Worm (Caenorhabditis elegans) whole organism, late embryonic: ENCODE data around the gene R02F11.11.

ENCODE experiments used
- C08G9.2 ChIP-seq: sonication (generic microtip); optimal IDR thresholded peaks from 2 replicates; lab custom pipeline; 2016; ENCODE audit warnings: mild to moderate bottlenecking, missing genetic modification characterization, moderate library complexity, missing compliant biosample characterization
- C38D4.7 ChIP-seq: fragments of 200-800 bp; sonication (Bioruptor generic); optimal IDR thresholded peaks from 2 replicates; lab custom pipeline; 2018; ENCODE audit warnings: mild to moderate bottlenecking, missing genetic modification characterization, moderate library complexity, missing compliant biosample characterization
- K02D7.2 ChIP-seq: sonication (generic microtip); optimal IDR thresholded peaks from 2 replicates; lab custom pipeline; 2017; ENCODE audit warnings: mild to moderate bottlenecking, missing genetic modification characterization, missing compliant biosample characterization
- K09A11.1 ChIP-seq: sonication (generic microtip); optimal IDR thresholded peaks from 2 replicates; lab custom pipeline; 2017; ENCODE audit warnings: antibody characterized with exemption, mild to moderate bottlenecking, missing genetic modification characterization, missing compliant biosample characterization; ENCODE audit not compliant: insufficient read depth
- ama-1 ChIP-seq: fragments of 150-350 bp; optimal IDR thresholded peaks from 2 replicates; lab custom pipeline; 2014
- ceh-14 ChIP-seq: sonication (generic microtip); optimal IDR thresholded peaks from 2 replicates; lab custom pipeline; 2016; ENCODE audit warnings: missing genotype, missing genetic modification characterization, missing compliant biosample characterization
- ceh-19 ChIP-seq: fragments of 200-800 bp; sonication (Bioruptor generic); optimal IDR thresholded peaks from 2 replicates; lab custom pipeline; 2018; ENCODE audit warnings: mild to moderate bottlenecking, missing genetic modification characterization, missing compliant biosample characterization
- ceh-2 ChIP-seq: sonication (generic microtip); optimal IDR thresholded peaks from 2 replicates; lab custom pipeline; 2016; ENCODE audit warnings: missing genotype, missing genetic modification characterization, missing compliant biosample characterization
- ceh-24 ChIP-seq: sonication (generic microtip); optimal IDR thresholded peaks from 2 replicates; lab custom pipeline; 2016; ENCODE audit warnings: mild to moderate bottlenecking, missing genetic modification characterization, missing compliant biosample characterization
- ceh-31 ChIP-seq: sonication (generic microtip); optimal IDR thresholded peaks from 2 replicates; lab custom pipeline; 2016; ENCODE audit warnings: missing genetic modification characterization, missing compliant biosample characterization
- ceh-34 ChIP-seq: sonication (generic microtip); optimal IDR thresholded peaks from 2 replicates; lab custom pipeline; 2016; ENCODE audit warnings: mild to moderate bottlenecking, missing genetic modification characterization, missing compliant biosample characterization
- ceh-45 ChIP-seq: fragments of 200-800 bp; sonication (Bioruptor generic); IDR thresholded peaks from 2 replicates; pipeline ENCODE4 v1.3.6; 2022; ENCODE audit warnings: missing genetic modification reagents, missing genetic modification characterization, missing compliant biosample characterization
- ceh-48 ChIP-seq: sonication (generic microtip); optimal IDR thresholded peaks from 2 replicates; lab custom pipeline; 2016; ENCODE audit warnings: missing genetic modification characterization, inconsistent platforms, missing compliant biosample characterization
- ceh-9 ChIP-seq: sonication (generic microtip); optimal IDR thresholded peaks from 2 replicates; lab custom pipeline; 2016; ENCODE audit warnings: mild to moderate bottlenecking, missing genetic modification characterization, inconsistent platforms, missing compliant biosample characterization
- elt-2 ChIP-seq: sonication (generic microtip); optimal IDR thresholded peaks from 2 replicates; lab custom pipeline; 2016; ENCODE audit warnings: missing genetic modification reagents, missing genetic modification characterization, missing compliant biosample characterization
- ets-4 ChIP-seq: sonication (generic microtip); optimal IDR thresholded peaks from 2 replicates; lab custom pipeline; 2016; ENCODE audit warnings: missing genetic modification characterization, missing compliant biosample characterization
- fkh-10 ChIP-seq: fragments of 150-350 bp; optimal IDR thresholded peaks from 2 replicates; lab custom pipeline; 2014; ENCODE audit warnings: missing biosample characterization, missing genetic modification reagents, missing genetic modification characterization
- fkh-6 ChIP-seq: sonication (generic microtip); optimal IDR thresholded peaks from 2 replicates; lab custom pipeline; 2016; ENCODE audit warnings: missing genetic modification characterization, missing compliant biosample characterization
- gmeb-2 ChIP-seq: sonication (generic microtip); optimal IDR thresholded peaks from 2 replicates; lab custom pipeline; 2016; ENCODE audit warnings: missing genetic modification characterization, inconsistent platforms, missing compliant biosample characterization
- hlh-15 ChIP-seq: sonication (generic microtip); optimal IDR thresholded peaks from 2 replicates; lab custom pipeline; 2016; ENCODE audit warnings: missing genetic modification characterization, missing compliant biosample characterization
- hlh-30 ChIP-seq: sonication (generic microtip); optimal IDR thresholded peaks from 2 replicates; lab custom pipeline; 2017; ENCODE audit warnings: antibody characterized with exemption, missing genetic modification characterization, missing compliant biosample characterization; ENCODE audit not compliant: insufficient read depth
- lim-6 ChIP-seq: sonication (generic microtip); optimal IDR thresholded peaks from 2 replicates; lab custom pipeline; 2016; ENCODE audit warnings: missing genetic modification characterization, missing compliant biosample characterization
- lin-11 ChIP-seq: fragments of 200-800 bp; sonication (Bioruptor generic); optimal IDR thresholded peaks from 2 replicates; lab custom pipeline; 2018; ENCODE audit warnings: mild to moderate bottlenecking, missing genetic modification characterization, missing compliant biosample characterization
- madf-2 ChIP-seq: sonication (generic microtip); optimal IDR thresholded peaks from 2 replicates; lab custom pipeline; 2017; ENCODE audit warnings: missing genetic modification characterization, missing compliant biosample characterization
- nfya-1 ChIP-seq: sonication (generic microtip); optimal IDR thresholded peaks from 2 replicates; lab custom pipeline; 2017; ENCODE audit warnings: missing genetic modification characterization, mild to moderate bottlenecking, missing compliant biosample characterization, antibody characterized with exemption, moderate library complexity
- npax-4 ChIP-seq: sonication (generic microtip); optimal IDR thresholded peaks from 2 replicates; lab custom pipeline; 2016; ENCODE audit warnings: missing genetic modification characterization, missing compliant biosample characterization
- pha-2 ChIP-seq: sonication (generic microtip); optimal IDR thresholded peaks from 2 replicates; lab custom pipeline; 2017; ENCODE audit warnings: mild to moderate bottlenecking, missing genetic modification characterization, missing compliant biosample characterization
- pha-4 ChIP-seq: fragments of 150-350 bp; optimal IDR thresholded peaks from 2 replicates; lab custom pipeline; 2018; ENCODE audit warnings: missing biosample characterization, missing genetic modification reagents, missing genetic modification characterization
- pqm-1 ChIP-seq: sonication (generic microtip); optimal IDR thresholded peaks from 2 replicates; lab custom pipeline; 2016; ENCODE audit warnings: missing genetic modification characterization, missing compliant biosample characterization
- pros-1 ChIP-seq: fragments of 150-350 bp; optimal IDR thresholded peaks from 2 replicates; lab custom pipeline; 2014; ENCODE audit warnings: missing biosample characterization, missing genetic modification reagents, missing genetic modification characterization
- sdc-2 ChIP-seq: sonication (generic microtip); optimal IDR thresholded peaks from 2 replicates; lab custom pipeline; 2016; ENCODE audit warnings: missing genotype, missing genetic modification characterization, missing compliant biosample characterization
- sox-2 ChIP-seq: fragments of 200-800 bp; sonication (Bioruptor generic); IDR thresholded peaks from 2 replicates; pipeline ENCODE4 v1.3.6; 2022; ENCODE audit warnings: missing genetic modification reagents, missing genetic modification characterization, missing compliant biosample characterization
- unc-3 ChIP-seq, 2 experiments: fragments of 200-800 bp in 1 of 2; sonication (Bioruptor generic) in 1 of 2; sonication (generic microtip) in 1 of 2; conservative IDR thresholded peaks in 1 of 2; optimal IDR thresholded peaks in 1 of 2; 2 replicates each; pipeline versions ENCODE4 v1.3.6 to Lab custom; 2016 to 2022; ENCODE audit warnings: missing compliant biosample characterization in 2 of 2, missing genetic modification characterization in 2 of 2, missing genetic modification reagents in 1 of 2
- unc-55 ChIP-seq: sonication (generic microtip); optimal IDR thresholded peaks from 2 replicates; lab custom pipeline; 2017; ENCODE audit warnings: missing biosample characterization, missing genetic modification reagents, missing genetic modification characterization
- zip-5 ChIP-seq: sonication (generic microtip); optimal IDR thresholded peaks from 2 replicates; lab custom pipeline; 2016; ENCODE audit warnings: missing genetic modification characterization, missing compliant biosample characterization
- ztf-16 ChIP-seq: sonication (generic microtip); optimal IDR thresholded peaks from 2 replicates; lab custom pipeline; 2017; ENCODE audit warnings: missing genetic modification characterization, missing compliant biosample characterization

R02F11.11 gene

DNA sequence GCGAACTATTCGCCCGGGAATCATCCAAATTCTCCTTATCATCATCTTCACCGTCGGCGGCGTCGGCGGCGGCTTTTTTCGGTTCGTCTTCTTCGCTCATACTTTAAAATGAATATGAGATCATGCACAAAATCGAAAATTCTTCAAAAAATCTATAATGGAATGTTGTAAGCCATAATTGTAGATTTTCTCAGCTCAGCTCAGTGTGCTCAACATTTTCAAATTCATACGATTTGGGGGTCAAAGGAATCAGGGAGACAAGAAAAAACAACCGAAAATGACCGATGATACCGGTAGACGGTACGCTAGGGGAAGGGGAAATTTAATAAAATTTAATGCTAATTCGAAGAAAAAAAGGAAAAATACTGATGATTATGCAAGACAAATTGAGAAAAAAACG is 26.9 kb downstream of the R02F11.11 start, which contains the start of gene ccep-97:
Gene ccep-97, minus strand, starts transcription at position 101 of the 400 bp plus-strand sequence.
- TF ChIP-seq ets-4 (no peak), madf-2 (tag; lab: Kevin White, UChicago) (no peak), C08G9.2 (tag; lab: Kevin White, UChicago) (no peak), fkh-6 (tag; lab: Kevin White, UChicago) (no peak)

DNA sequence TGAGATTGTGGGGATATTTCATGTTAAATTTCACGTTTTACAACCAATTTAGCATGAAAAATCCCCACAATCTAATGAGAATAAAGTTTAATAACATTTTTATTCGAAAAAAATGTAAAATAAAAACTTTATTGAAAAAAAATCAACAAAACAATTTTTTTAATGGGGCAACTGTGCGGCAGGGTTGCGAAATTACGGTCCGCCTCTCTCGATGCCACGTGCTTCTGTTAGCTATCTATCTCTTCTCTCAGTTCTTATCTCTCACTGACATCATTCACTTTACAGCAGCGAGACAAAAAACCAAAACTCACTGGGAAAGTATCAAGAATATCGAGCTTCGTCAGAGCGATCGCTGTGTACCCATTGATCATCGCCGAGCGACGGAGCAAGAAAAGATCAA is 28.9 kb downstream of the R02F11.11 start:
- TF ChIP-seq zip-5 (no peak), K09A11.1 (no peak), ceh-31 (no peak), sdc-2 (tag; lab: Kevin White, UChicago) (no peak), pha-4 (tag; lab: Kevin White, UChicago) (no peak), ceh-34 (no peak), ceh-45 (GFP tag; lab: Robert Waterston, UW) (no peak), ets-4 (no peak), unc-3 (GFP tag; conservative IDR thresholded peaks at IDR 0.05; lab: Robert Waterston, UW) (no peak), unc-3 (tag; optimal IDR thresholded peaks at IDR 0.05; lab: Kevin White, UChicago) (no peak), ceh-9 (no peak), madf-2 (tag; lab: Kevin White, UChicago) (no peak), ama-1 (no peak), C08G9.2 (tag; lab: Kevin White, UChicago) (no peak), fkh-10 (GFP tag; lab: Kevin White, UChicago) (no peak), ztf-16 (tag; lab: Kevin White, UChicago) (no peak), nfya-1 (tag; lab: Kevin White, UChicago) (no peak), lim-6 (tag; lab: Kevin White, UChicago) (no peak), K02D7.2 (tag; lab: Kevin White, UChicago) (no peak), ceh-14 (tag; lab: Kevin White, UChicago) (no peak), ceh-48 (tag; lab: Kevin White, UChicago) (no peak)

DNA sequence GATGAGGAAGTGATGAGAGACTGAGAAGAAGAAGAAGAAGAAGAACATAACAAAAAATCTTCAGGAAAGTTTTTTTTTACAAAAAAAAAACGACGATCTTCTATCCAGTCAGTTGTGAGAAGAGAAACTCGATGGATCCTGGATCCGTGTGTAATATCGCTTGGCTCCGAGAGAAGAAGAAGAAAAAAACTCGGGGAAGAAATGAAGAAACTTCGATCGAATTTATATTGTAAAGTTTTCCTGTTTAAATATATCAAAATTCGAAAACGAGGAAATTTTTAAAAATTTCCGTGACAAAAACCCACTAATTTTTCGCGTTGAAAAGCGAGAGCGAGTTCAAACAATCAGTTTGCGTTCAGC is 31.6 kb downstream of the R02F11.11 start, which contains the start of gene adss-1:
Gene adss-1, minus strand, starts transcription at position 101 of the 360 bp plus-strand sequence.
- TF ChIP-seq sox-2 (GFP tag; lab: Robert Waterston, UW) (no peak), lim-6 (tag; lab: Kevin White, UChicago) (no peak), fkh-10 (GFP tag; lab: Kevin White, UChicago) (no peak), lin-11 (tag; lab: Kevin White, UChicago) (no peak), gmeb-2 (tag; lab: Kevin White, UChicago) (no peak), hlh-30 (tag; lab: Kevin White, UChicago) (no peak), ets-4 (no peak), fkh-6 (tag; lab: Kevin White, UChicago) (no peak), pha-2 (tag; lab: Kevin White, UChicago) (no peak), ztf-16 (tag; lab: Kevin White, UChicago) (no peak), sdc-2 (tag; lab: Kevin White, UChicago) (no peak), unc-55 (GFP tag; lab: Kevin White, UChicago) (no peak), pqm-1 (no peak)

DNA sequence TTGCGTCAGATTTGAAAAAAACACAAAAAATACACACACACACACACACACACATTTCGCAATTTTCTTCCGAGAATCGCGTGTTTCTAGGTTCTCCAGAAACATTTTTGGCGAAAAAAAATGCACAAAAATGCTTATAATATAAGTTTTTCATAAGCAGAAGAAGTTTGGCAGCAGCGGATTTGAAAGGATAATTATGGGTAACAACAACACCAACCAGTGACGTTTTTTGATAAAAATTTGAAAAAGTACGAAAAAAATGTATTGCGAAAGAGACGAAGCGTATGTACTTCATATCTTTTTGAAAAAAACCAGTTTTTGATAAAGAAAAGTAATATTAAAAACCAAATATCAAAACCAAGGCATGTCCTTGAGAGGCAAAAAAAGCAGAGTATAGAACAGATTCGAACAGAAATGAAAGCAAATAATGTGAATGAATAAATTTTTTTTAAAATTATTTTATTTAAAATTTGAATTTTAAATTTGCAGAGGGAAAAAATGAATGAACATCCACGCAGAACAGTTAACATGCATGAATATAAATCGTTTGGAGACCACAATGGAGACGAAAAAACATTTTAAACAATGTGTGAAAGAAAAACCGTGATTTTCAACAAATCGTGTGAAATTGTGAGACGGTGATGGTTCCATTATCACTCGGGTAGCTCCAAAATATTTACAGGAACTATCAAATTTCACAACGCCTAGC is 32.2 kb downstream of the R02F11.11 start:
- TF ChIP-seq hlh-30 (tag; lab: Kevin White, UChicago) = no peak
- TF ChIP-seq fkh-6 (tag; lab: Kevin White, UChicago) = no peak
- TF ChIP-seq npax-4 (tag; lab: Kevin White, UChicago) = no peak
- TF ChIP-seq pros-1 (tag; lab: Kevin White, UChicago) = no peak
- TF ChIP-seq pha-2 (tag; lab: Kevin White, UChicago) = no peak
- TF ChIP-seq hlh-15 (tag; lab: Kevin White, UChicago) = no peak
- no peak for TF ChIP-seq elt-2
- TF ChIP-seq zip-5 = no peak
- no peak for TF ChIP-seq ceh-24
- TF ChIP-seq ceh-2 (tag; lab: Kevin White, UChicago) = no peak
- no peak for TF ChIP-seq C38D4.7 (GFP tag; lab: Kevin White, UChicago)
- no peak for TF ChIP-seq ceh-19 (GFP tag; lab: Kevin White, UChicago)
- TF ChIP-seq, all 69 proteins: peak for 0
